Worm (Caenorhabditis elegans) whole organism, L4/young adult: ENCODE results near the gene D1025.1.
"Not testable (repeated sequence)": the region's sequence is repeated elsewhere in the genome, so short reads cannot be mapped to it uniquely, and the experiment has no call there.

Experiments
- W03F9.2 ChIP-seq: fragments of 150-350 bp; optimal IDR thresholded peaks from 2 replicates; lab custom pipeline; 2014; ENCODE audit warnings: missing biosample characterization, missing genetic modification characterization
- dao-5 ChIP-seq: sonication (generic microtip); optimal IDR thresholded peaks from 2 replicates; lab custom pipeline; 2016; ENCODE audit warnings: missing genotype, missing genetic modification characterization, moderate library complexity, missing compliant biosample characterization
- him-1 ChIP-seq: sonication (generic microtip); optimal IDR thresholded peaks from 2 replicates; lab custom pipeline; 2016; ENCODE audit warnings: missing genotype, missing genetic modification reagents, missing genetic modification characterization, missing compliant biosample characterization

The D1025.1 gene

ce11 chrX:14507992-14508391 lies 12.6 kb upstream of the D1025.1 start:
- TF ChIP-seq dao-5 = no peak
- TF ChIP-seq W03F9.2 (tag; lab: Kevin White, UChicago) = no peak

ce11 chrX:14508823-14509259 lies 11.7 kb upstream of the D1025.1 start:
- TF ChIP-seq him-1 (tag; lab: Kevin White, UChicago) (no peak), dao-5 (no peak), W03F9.2 (tag; lab: Kevin White, UChicago) (no peak)

- TF ChIP-seq him-1 (tag; lab: Kevin White, UChicago) = no peak
- TF ChIP-seq W03F9.2 (tag; lab: Kevin White, UChicago) = no peak
- TF ChIP-seq dao-5 = no peak
Measured at ce11 chrX:14510358-14510757, 10.2 kb upstream of the D1025.1 start.

ce11 chrX:14512817-14513216 lies 7.7 kb upstream of the D1025.1 start, which contains the start of gene fbxa-141:
TSS of gene fbxa-141 (minus strand) at chrX:14512917.
- TF ChIP-seq him-1 (tag; lab: Kevin White, UChicago) (no peak), dao-5 (no peak), W03F9.2 (tag; lab: Kevin White, UChicago) (no peak)

- TF ChIP-seq W03F9.2 (tag; lab: Kevin White, UChicago) = no peak
- no peak for TF ChIP-seq dao-5
- no peak for TF ChIP-seq him-1 (tag; lab: Kevin White, UChicago)
Measured at ce11 chrX:14513462-14513861, 7.1 kb upstream of the D1025.1 start.

- TF ChIP-seq dao-5 (no peak), W03F9.2 (tag; lab: Kevin White, UChicago) (no peak), him-1 (tag; lab: Kevin White, UChicago) (no peak)
Measured at ce11 chrX:14515028-14515427, 5.5 kb upstream of the D1025.1 start, which contains the start of gene gcsh-1. TSS of gene gcsh-1 (minus strand) at chrX:14515073.

- TF ChIP-seq dao-5 = no peak
- no peak for TF ChIP-seq W03F9.2 (tag; lab: Kevin White, UChicago)
- TF ChIP-seq him-1 (tag; lab: Kevin White, UChicago) = no peak
Measured at ce11 chrX:14516560-14516959, 4.0 kb upstream of the D1025.1 start, which contains the start of gene D1025.10. TSS of gene D1025.10 (plus strand) at chrX:14516860.

ce11 chrX:14517842-14518241 lies 2.7 kb upstream of the D1025.1 start:
- TF ChIP-seq W03F9.2 (tag; lab: Kevin White, UChicago) (no peak), him-1 (tag; lab: Kevin White, UChicago) (no peak), dao-5 (no peak)

- TF ChIP-seq W03F9.2 (tag; lab: Kevin White, UChicago) (no peak), him-1 (tag; lab: Kevin White, UChicago) (no peak), dao-5 (no peak)
Measured at ce11 chrX:14523275-14523674, 2.7 kb downstream of the D1025.1 start, which contains the start of gene nspc-16. TSS of gene nspc-16 (plus strand) at chrX:14523575.

ce11 chrX:14525081-14525324 lies 4.4 kb downstream of the D1025.1 start, which contains the start of gene nspc-17:
TSS of gene nspc-17 (minus strand) at chrX:14525181.
- TF ChIP-seq dao-5; W03F9.2 (tag; lab: Kevin White, UChicago); him-1 (tag; lab: Kevin White, UChicago): not testable (repeated sequence)

- TF ChIP-seq him-1 (tag; lab: Kevin White, UChicago) = peak; percentile 99
- TF ChIP-seq W03F9.2 (tag; lab: Kevin White, UChicago) = peak; percentile 98
- peak; percentile 87 for TF ChIP-seq dao-5
Measured at ce11 chrX:14525325-14526305, 5.1 kb downstream of the D1025.1 start.

- TF ChIP-seq dao-5 (no peak), him-1 (tag; lab: Kevin White, UChicago) (no peak), W03F9.2 (tag; lab: Kevin White, UChicago) (no peak)
Measured at ce11 chrX:14527559-14527958, 7.0 kb downstream of the D1025.1 start, which contains the start of gene nspc-18. TSS of gene nspc-18 (minus strand) at chrX:14527659.

ce11 chrX:14528399-14528798 lies 7.8 kb downstream of the D1025.1 start, which contains the start of gene nspc-19:
TSS of gene nspc-19 (plus strand) at chrX:14528699.
- TF ChIP-seq W03F9.2 (tag; lab: Kevin White, UChicago); dao-5; him-1 (tag; lab: Kevin White, UChicago): not testable (repeated sequence)

ce11 chrX:14530107-14530506 lies 9.5 kb downstream of the D1025.1 start, which contains the start of gene nspc-20:
TSS of gene nspc-20 (minus strand) at chrX:14530207.
- no peak for TF ChIP-seq dao-5
- no peak for TF ChIP-seq W03F9.2 (tag; lab: Kevin White, UChicago)
- TF ChIP-seq him-1 (tag; lab: Kevin White, UChicago) = no peak
